Fruit fly (Drosophila melanogaster) whole organism, pupa: Measurements from ENCODE around the gene Nepl17.

ENCODE experiments used
- CG10348 ChIP-seq: fragments of 200-800 bp; sonication (Bioruptor generic); IDR thresholded peaks from 2 replicates; pipeline ENCODE4 v1.3.6; 2022; ENCODE audit warnings: missing biosample characterization, missing genetic modification characterization
- CG13204 ChIP-seq: fragments of 200-800 bp; sonication (Bioruptor generic); optimal IDR thresholded peaks from 2 replicates; lab custom pipeline; 2018; ENCODE audit warnings: missing biosample characterization, mild to moderate bottlenecking, missing genetic modification characterization, moderate library complexity
- CG14655 ChIP-seq: fragments of 200-800 bp; sonication (Bioruptor generic); optimal IDR thresholded peaks from 3 replicates; lab custom pipeline; 2017; ENCODE audit warnings: mild to moderate bottlenecking, missing biosample characterization, missing genetic modification reagents, missing genetic modification characterization
- CG32121 ChIP-seq: fragments of 200-800 bp; sonication (Bioruptor generic); IDR thresholded peaks from 2 replicates; pipeline ENCODE4 v1.3.6; 2022; ENCODE audit warnings: missing biosample characterization, missing genetic modification characterization
- CG34367 ChIP-seq: fragments of 200-800 bp; sonication (Bioruptor generic); optimal IDR thresholded peaks from 2 replicates; lab custom pipeline; 2018; ENCODE audit warnings: missing biosample characterization, mild to moderate bottlenecking, missing genetic modification characterization
- CG4496 ChIP-seq: fragments of 200-800 bp; sonication (Bioruptor generic); IDR thresholded peaks from 3 replicates; pipeline ENCODE4 v1.3.6; 2022; ENCODE audit warnings: missing biosample characterization, missing genetic modification characterization
- CG8159 ChIP-seq: fragments of 200-800 bp; sonication (Bioruptor generic); optimal IDR thresholded peaks from 3 replicates; lab custom pipeline; 2018; ENCODE audit warnings: missing biosample characterization, mild to moderate bottlenecking, missing genetic modification characterization, moderate library complexity
- CG8301 ChIP-seq: fragments of 200-800 bp; sonication (Bioruptor generic); optimal IDR thresholded peaks from 2 replicates; lab custom pipeline; 2018; ENCODE audit warnings: missing biosample characterization, mild to moderate bottlenecking, missing genetic modification characterization
- CG9948 ChIP-seq: fragments of 200-800 bp; sonication (Bioruptor generic); optimal IDR thresholded peaks from 2 replicates; lab custom pipeline; 2018; ENCODE audit warnings: missing biosample characterization, mild to moderate bottlenecking, missing genetic modification characterization, moderate library complexity
- Ets98B ChIP-seq: fragments of 200-800 bp; sonication (Bioruptor generic); IDR thresholded peaks from 2 replicates; pipeline ENCODE4 v1.3.6; 2022; ENCODE audit warnings: missing biosample characterization, missing genetic modification characterization
- Pif1B ChIP-seq: fragments of 200-800 bp; sonication (Bioruptor generic); optimal IDR thresholded peaks from 3 replicates; lab custom pipeline; 2016; ENCODE audit warnings: missing biosample characterization, missing genetic modification characterization
- fd96Ca ChIP-seq: fragments of 200-800 bp; sonication (Bioruptor generic); IDR thresholded peaks from 3 replicates; pipeline ENCODE4 v1.3.6; 2022; ENCODE audit warnings: missing biosample characterization, missing genetic modification characterization
- gl ChIP-seq: fragments of 200-800 bp; sonication (Bioruptor generic); optimal IDR thresholded peaks from 2 replicates; lab custom pipeline; 2018; ENCODE audit warnings: missing biosample characterization, mild to moderate bottlenecking, missing genetic modification characterization
- rn ChIP-seq: fragments of 200-800 bp; sonication (Bioruptor generic); IDR thresholded peaks from 2 replicates; pipeline ENCODE4 v1.3.6; 2022; ENCODE audit warnings: missing biosample characterization, missing genetic modification characterization

dm6 chr3R:28830746-28831145, 42.0 kb upstream of the Nepl17 start:
- TF ChIP-seq CG9948 (tag; lab: Kevin White, UChicago) = no peak
- no peak for TF ChIP-seq Ets98B (GFP tag; lab: Robert Waterston, UW)
- TF ChIP-seq CG10348 (GFP tag; lab: Robert Waterston, UW) = no peak
- no peak for TF ChIP-seq CG8159 (tag; lab: Kevin White, UChicago)
- no peak for TF ChIP-seq CG4496 (GFP tag; lab: Robert Waterston, UW)
- no peak for TF ChIP-seq CG14655 (GFP tag; lab: Kevin White, UChicago)
- TF ChIP-seq Pif1B (GFP tag; lab: Kevin White, UChicago) = no peak
- no peak for TF ChIP-seq fd96Ca
- no peak for TF ChIP-seq rn (GFP tag; lab: Robert Waterston, UW)
- no peak for TF ChIP-seq CG32121 (GFP tag; lab: Robert Waterston, UW)
- no peak for TF ChIP-seq CG34367
- TF ChIP-seq gl = no peak
- TF ChIP-seq CG8301 (tag; lab: Kevin White, UChicago) = no peak
- no peak for TF ChIP-seq CG13204
